Worm (Caenorhabditis elegans) whole organism, young adult: ENCODE data around the gene hir-1.
A peak's percentile ranks its signal among the peaks of the same experiment; 100 is the strongest.

ENCODE experiments used
- B0261.1 ChIP-seq: sonication (generic microtip); optimal IDR thresholded peaks from 2 replicates; lab custom pipeline; 2016; ENCODE audit warnings: mild to moderate bottlenecking, missing genetic modification characterization, moderate library complexity, missing compliant biosample characterization
- F33H1.4 ChIP-seq: fragments of 200-800 bp; sonication (Bioruptor generic); IDR thresholded peaks from 2 replicates; pipeline ENCODE4 v1.3.6; 2022; ENCODE audit warnings: missing genetic modification reagents, missing genetic modification characterization, missing compliant biosample characterization
- F49E8.2 ChIP-seq: sonication (generic microtip); optimal IDR thresholded peaks from 3 replicates; lab custom pipeline; 2017; ENCODE audit warnings: missing genetic modification characterization, mild to moderate bottlenecking, missing compliant biosample characterization, antibody characterized with exemption, moderate library complexity; ENCODE audit not compliant: insufficient read depth
- F52B5.7 ChIP-seq: sonication (generic microtip); optimal IDR thresholded peaks from 2 replicates; lab custom pipeline; 2016; ENCODE audit warnings: mild to moderate bottlenecking, missing genetic modification characterization, missing compliant biosample characterization
- F55B11.4 ChIP-seq: sonication (generic microtip); optimal IDR thresholded peaks from 2 replicates; lab custom pipeline; 2016; ENCODE audit warnings: missing compliant biosample characterization, missing genetic modification characterization, borderline replicate concordance; ENCODE audit not compliant: insufficient read depth
- T26A5.8 ChIP-seq: sonication (generic microtip); optimal IDR thresholded peaks from 2 replicates; lab custom pipeline; 2016; ENCODE audit warnings: missing genetic modification characterization, missing compliant biosample characterization
- Y53G8AR.9 ChIP-seq: fragments of 200-800 bp; sonication (Bioruptor generic); conservative IDR thresholded peaks from 2 replicates; pipeline ENCODE4 v1.3.6; 2022; ENCODE audit warnings: missing genetic modification reagents, missing genetic modification characterization, missing compliant biosample characterization
- Y67H2A.10 ChIP-seq: fragments of 200-800 bp; sonication (Bioruptor generic); conservative IDR thresholded peaks from 2 replicates; pipeline ENCODE4 v1.3.6; 2022; ENCODE audit warnings: missing genetic modification reagents, missing genetic modification characterization, missing compliant biosample characterization
- atf-7 ChIP-seq: sonication (generic microtip); optimal IDR thresholded peaks from 2 replicates; lab custom pipeline; 2017; ENCODE audit warnings: mild to moderate bottlenecking, missing genetic modification characterization, missing compliant biosample characterization
- bed-2 ChIP-seq: fragments of 200-800 bp; sonication (Bioruptor generic); IDR thresholded peaks from 2 replicates; pipeline ENCODE4 v1.3.6; 2022; ENCODE audit warnings: missing genetic modification reagents, missing genetic modification characterization, missing compliant biosample characterization
- cebp-1 ChIP-seq, 2 experiments: fragments of 200-800 bp in 1 of 2; sonication (Bioruptor generic) in 1 of 2; sonication (generic microtip) in 1 of 2; IDR thresholded peaks in 1 of 2; optimal IDR thresholded peaks in 1 of 2; 2 replicates each; pipeline versions ENCODE4 v1.3.6 to Lab custom; 2017 to 2022; ENCODE audit warnings: missing compliant biosample characterization in 2 of 2, missing genetic modification characterization in 2 of 2, mild to moderate bottlenecking in 1 of 2, missing genetic modification reagents in 1 of 2, moderate library complexity in 1 of 2
- ceh-100 ChIP-seq: fragments of 200-800 bp; sonication (Bioruptor generic); IDR thresholded peaks from 2 replicates; pipeline ENCODE4 v1.3.6; 2022; ENCODE audit warnings: missing genetic modification reagents, missing genetic modification characterization, missing compliant biosample characterization
- ceh-91 ChIP-seq: fragments of 200-800 bp; sonication (Bioruptor generic); IDR thresholded peaks from 2 replicates; pipeline ENCODE4 v1.3.6; 2022; ENCODE audit warnings: missing genetic modification reagents, missing genetic modification characterization, missing compliant biosample characterization
- chd-7 ChIP-seq: sonication (generic microtip); optimal IDR thresholded peaks from 2 replicates; lab custom pipeline; 2016; ENCODE audit warnings: mild to moderate bottlenecking, missing genetic modification characterization, moderate library complexity, missing compliant biosample characterization
- efl-1 ChIP-seq: fragments of 150-350 bp; optimal IDR thresholded peaks from 2 replicates; lab custom pipeline; 2014; ENCODE audit warnings: missing biosample characterization, missing genetic modification reagents, missing genetic modification characterization
- egrh-3 ChIP-seq: fragments of 200-800 bp; sonication (Bioruptor generic); IDR thresholded peaks from 2 replicates; pipeline ENCODE4 v1.3.6; 2022; ENCODE audit warnings: missing genetic modification reagents, missing genetic modification characterization, missing compliant biosample characterization
- ets-4 ChIP-seq: fragments of 200-800 bp; sonication (Bioruptor generic); optimal IDR thresholded peaks from 2 replicates; lab custom pipeline; 2018; ENCODE audit warnings: mild to moderate bottlenecking, missing genetic modification characterization, missing compliant biosample characterization
- hmg-1.2 ChIP-seq: fragments of 200-800 bp; sonication (Bioruptor generic); IDR thresholded peaks from 2 replicates; pipeline ENCODE4 v1.3.6; 2022; ENCODE audit warnings: missing genetic modification reagents, missing genetic modification characterization, missing compliant biosample characterization
- hrde-1 ChIP-seq: sonication (generic microtip); optimal IDR thresholded peaks from 2 replicates; lab custom pipeline; 2016; ENCODE audit warnings: missing genetic modification characterization, mild to moderate bottlenecking, missing compliant biosample characterization, moderate library complexity, missing genotype, missing genetic modification reagents, borderline replicate concordance
- let-526 ChIP-seq: fragments of 200-800 bp; sonication (Bioruptor generic); IDR thresholded peaks from 2 replicates; pipeline ENCODE4 v1.3.6; 2022; ENCODE audit warnings: missing genetic modification reagents, missing genetic modification characterization, missing compliant biosample characterization
- let-607 ChIP-seq, 2 experiments: fragments of 200-800 bp in 1 of 2; sonication (Bioruptor generic) in 1 of 2; sonication (generic microtip) in 1 of 2; optimal IDR thresholded peaks; 2 replicates each; lab custom pipeline; 2016 to 2018; ENCODE audit warnings: mild to moderate bottlenecking in 2 of 2, missing compliant biosample characterization in 2 of 2, missing genetic modification characterization in 2 of 2, moderate library complexity in 2 of 2, missing genotype in 1 of 2
- lin-26 ChIP-seq: fragments of 200-800 bp; sonication (Bioruptor generic); IDR thresholded peaks from 2 replicates; pipeline ENCODE4 v1.3.6; 2022; ENCODE audit warnings: missing genetic modification reagents, missing genetic modification characterization, missing compliant biosample characterization
- lin-40 ChIP-seq: sonication (generic microtip); optimal IDR thresholded peaks from 2 replicates; lab custom pipeline; 2016; ENCODE audit warnings: missing genetic modification characterization, mild to moderate bottlenecking, missing compliant biosample characterization, missing genotype, missing genetic modification reagents
- lir-1 ChIP-seq: fragments of 200-800 bp; sonication (Bioruptor generic); conservative IDR thresholded peaks from 2 replicates; pipeline ENCODE4 v1.3.6; 2022; ENCODE audit warnings: missing genetic modification reagents, missing genetic modification characterization, missing compliant biosample characterization
- lsl-1 ChIP-seq: fragments of 200-800 bp; sonication (Bioruptor generic); optimal IDR thresholded peaks from 2 replicates; lab custom pipeline; 2018; ENCODE audit warnings: mild to moderate bottlenecking, missing genetic modification characterization, moderate library complexity, missing compliant biosample characterization
- madf-6 ChIP-seq: fragments of 200-800 bp; sonication (Bioruptor generic); IDR thresholded peaks from 2 replicates; pipeline ENCODE4 v1.3.6; 2022; ENCODE audit warnings: missing genetic modification reagents, missing genetic modification characterization, missing compliant biosample characterization
- madf-8 ChIP-seq: fragments of 200-800 bp; sonication (Bioruptor generic); conservative IDR thresholded peaks from 2 replicates; pipeline ENCODE4 v1.3.6; 2022; ENCODE audit warnings: missing genetic modification reagents, missing genetic modification characterization, missing compliant biosample characterization
- nhr-80 ChIP-seq: sonication (generic microtip); optimal IDR thresholded peaks from 2 replicates; lab custom pipeline; 2016; ENCODE audit warnings: missing genetic modification characterization, missing compliant biosample characterization
- repo-1 ChIP-seq: sonication (generic microtip); optimal IDR thresholded peaks from 2 replicates; lab custom pipeline; 2017; ENCODE audit warnings: mild to moderate bottlenecking, missing genetic modification characterization, missing compliant biosample characterization
- sdz-38 ChIP-seq: sonication (generic microtip); optimal IDR thresholded peaks from 2 replicates; lab custom pipeline; 2016; ENCODE audit warnings: missing genotype, missing genetic modification characterization, missing compliant biosample characterization
- snpc-1.3 ChIP-seq: sonication (generic microtip); optimal IDR thresholded peaks from 2 replicates; lab custom pipeline; 2017; ENCODE audit warnings: missing genetic modification characterization, mild to moderate bottlenecking, missing compliant biosample characterization, antibody characterized with exemption, moderate library complexity, missing genotype, missing genetic modification reagents; ENCODE audit not compliant: insufficient read depth
- sptf-2 ChIP-seq: fragments of 200-800 bp; sonication (Bioruptor generic); optimal IDR thresholded peaks from 2 replicates; lab custom pipeline; 2018; ENCODE audit warnings: mild to moderate bottlenecking, missing genetic modification characterization, missing compliant biosample characterization
- xnd-1 ChIP-seq: sonication (generic microtip); optimal IDR thresholded peaks from 2 replicates; lab custom pipeline; 2016; ENCODE audit warnings: missing genotype, missing genetic modification reagents, missing genetic modification characterization, missing compliant biosample characterization
- zim-3 ChIP-seq: sonication (generic microtip); optimal IDR thresholded peaks from 2 replicates; lab custom pipeline; 2017; ENCODE audit warnings: mild to moderate bottlenecking, missing genetic modification characterization, moderate library complexity, missing compliant biosample characterization
- ztf-18 ChIP-seq: sonication (generic microtip); optimal IDR thresholded peaks from 2 replicates; lab custom pipeline; 2016; ENCODE audit warnings: missing genotype, mild to moderate bottlenecking, missing genetic modification characterization, missing compliant biosample characterization
- ztf-22 ChIP-seq: fragments of 200-800 bp; sonication (Bioruptor generic); optimal IDR thresholded peaks from 2 replicates; lab custom pipeline; 2018; ENCODE audit warnings: mild to moderate bottlenecking, missing genetic modification characterization, moderate library complexity, missing compliant biosample characterization
- ztf-25 ChIP-seq: fragments of 200-800 bp; sonication (Bioruptor generic); IDR thresholded peaks from 2 replicates; pipeline ENCODE4 v1.3.6; 2022; ENCODE audit warnings: missing genetic modification reagents, missing genetic modification characterization, missing compliant biosample characterization
- ztf-3 ChIP-seq: fragments of 200-800 bp; sonication (Bioruptor generic); optimal IDR thresholded peaks from 2 replicates; lab custom pipeline; 2018; ENCODE audit warnings: mild to moderate bottlenecking, missing genetic modification characterization, missing compliant biosample characterization

hir-1 gene

ce11 chrV:5509966-5510365 is 12.0 kb upstream of the hir-1 start:
- TF ChIP-seq ztf-18 = peak; percentile 31
- TF ChIP-seq nhr-80 = peak; percentile 78
- no peak for TF ChIP-seq lin-40 (tag; lab: Kevin White, UChicago)

- TF ChIP-seq nhr-80 = peak; percentile 8
- TF ChIP-seq chd-7 (tag; lab: Kevin White, UChicago) = no peak
- TF ChIP-seq efl-1 (GFP tag; lab: Kevin White, UChicago) = no peak
- TF ChIP-seq, all 124 proteins: peak for 1
Observed at ce11 chrV:5511720-5512119, 10.2 kb upstream of the hir-1 start.

- TF ChIP-seq zim-3 (no peak), cebp-1 (GFP tag; IDR thresholded peaks at IDR 0.05; lab: Robert Waterston, UW) (no peak), cebp-1 (tag; optimal IDR thresholded peaks at IDR 0.05; lab: Kevin White, UChicago) (peak; percentile 37), nhr-80 (peak; percentile 86), ets-4 (GFP tag; lab: Kevin White, UChicago) (peak; percentile 49), atf-7 (peak; percentile 49), snpc-1.3 (tag; lab: Kevin White, UChicago) (no peak)
Observed at ce11 chrV:5512559-5512958, 9.4 kb upstream of the hir-1 start.

- TF ChIP-seq ztf-25 (GFP tag; lab: Robert Waterston, UW) (no peak), B0261.1 (no peak), xnd-1 (tag; lab: Kevin White, UChicago) (peak; percentile 80), madf-6 (GFP tag; lab: Robert Waterston, UW) (peak; percentile 85), lsl-1 (GFP tag; lab: Kevin White, UChicago) (peak; percentile 75), F33H1.4 (peak; percentile 85), nhr-80 (peak; percentile 57), ceh-91 (GFP tag; lab: Robert Waterston, UW) (0 out of 2 replicates have a peak, but pooled peaks have one; percentile 33), madf-8 (GFP tag; lab: Robert Waterston, UW) (peak; percentile 52)
Observed at ce11 chrV:5513630-5514378, 8.1 kb upstream of the hir-1 start, which contains the start of the genes hpo-15 and mms-19. TSS of gene hpo-15 (minus strand) at chrV:5513830. TSS of gene mms-19 (plus strand) at chrV:5514348.

- no peak for TF ChIP-seq ztf-22 (GFP tag; lab: Kevin White, UChicago)
- no peak for TF ChIP-seq let-526 (GFP tag; lab: Robert Waterston, UW)
- no peak for TF ChIP-seq ztf-3
- no peak for TF ChIP-seq egrh-3 (GFP tag; lab: Robert Waterston, UW)
- no peak for TF ChIP-seq T26A5.8 (tag; lab: Kevin White, UChicago)
- no peak for TF ChIP-seq hmg-1.2 (GFP tag; lab: Robert Waterston, UW)
- no peak for TF ChIP-seq F52B5.7 (tag; lab: Kevin White, UChicago)
- no peak for TF ChIP-seq Y67H2A.10 (GFP tag; lab: Robert Waterston, UW)
- TF ChIP-seq hrde-1 = no peak
- TF ChIP-seq repo-1 (tag; lab: Kevin White, UChicago) = no peak
- no peak for TF ChIP-seq sdz-38 (tag; lab: Kevin White, UChicago)
- TF ChIP-seq Y53G8AR.9 = no peak
- no peak for TF ChIP-seq sptf-2 (GFP tag; lab: Kevin White, UChicago)
- TF ChIP-seq F55B11.4 (tag; lab: Kevin White, UChicago) = no peak
- TF ChIP-seq F49E8.2 = no peak
- TF ChIP-seq lir-1 (GFP tag; lab: Robert Waterston, UW) = no peak
- TF ChIP-seq lin-26 (GFP tag; lab: Robert Waterston, UW) = no peak
- TF ChIP-seq let-607 (tag; optimal IDR thresholded peaks at IDR 0.05; lab: Kevin White, UChicago) = no peak
- TF ChIP-seq ceh-100 (GFP tag; lab: Robert Waterston, UW) = no peak
- no peak for TF ChIP-seq bed-2 (GFP tag; lab: Robert Waterston, UW)
Observed at ce11 chrV:5523260-5523659, 1.3 kb downstream of the hir-1 start.
